Fruit fly (Drosophila melanogaster) whole organism, adult: ENCODE results near the gene CG31908.

Source experiments
- CG11617 ChIP-seq: fragments of 200-800 bp; sonication (Bioruptor generic); optimal IDR thresholded peaks from 2 replicates; lab custom pipeline; 2017; ENCODE audit warnings: mild to moderate bottlenecking, missing biosample characterization, missing genetic modification reagents, missing genetic modification characterization
- CG12768 ChIP-seq: fragments of 200-800 bp; sonication (Bioruptor generic); optimal IDR thresholded peaks from 2 replicates; lab custom pipeline; 2017; ENCODE audit warnings: missing biosample characterization, missing genetic modification characterization, mild to moderate bottlenecking, moderate library complexity, missing genetic modification reagents
- CG33017 ChIP-seq: fragments of 200-800 bp; sonication (Bioruptor generic); optimal IDR thresholded peaks from 2 replicates; lab custom pipeline; 2018; ENCODE audit warnings: missing biosample characterization, mild to moderate bottlenecking, missing genetic modification characterization, moderate library complexity
- kay ChIP-seq: fragments of 200-800 bp; sonication (Bioruptor generic); peaks from one replicate; lab custom pipeline; 2016; ENCODE audit warnings: missing biosample characterization, missing genetic modification characterization, borderline replicate concordance
- ovo ChIP-seq: fragments of 200-800 bp; sonication (Bioruptor generic); optimal IDR thresholded peaks from 2 replicates; lab custom pipeline; 2016; ENCODE audit warnings: missing biosample characterization, missing genetic modification characterization
- tj ChIP-seq: fragments of 200-800 bp; sonication (Bioruptor generic); optimal IDR thresholded peaks from 3 replicates; lab custom pipeline; 2017; ENCODE audit warnings: missing biosample characterization, mild to moderate bottlenecking, missing genetic modification characterization, moderate library complexity

- TF ChIP-seq kay (GFP tag; lab: Kevin White, UChicago) (no peak), tj (GFP tag; lab: Kevin White, UChicago) (peak; percentile 65), CG11617 (GFP tag; lab: Kevin White, UChicago) (peak; percentile 57), CG33017 (peak; percentile 20), ovo (GFP tag; lab: Kevin White, UChicago) (peak; percentile 59), CG12768 (GFP tag; lab: Kevin White, UChicago) (peak; percentile 4)
Measured at dm6 chr2L:7042150-7042811, 15.1 kb upstream of the CG31908 start.
